Worm (Caenorhabditis elegans) whole organism, L1 larva: ENCODE results near the gene ZC21.6.

Experiments
- C16A3.4 ChIP-seq: fragments of 150-350 bp; optimal IDR thresholded peaks from 2 replicates; lab custom pipeline; 2014; ENCODE audit warnings: missing biosample characterization, missing genetic modification characterization
- C34B4.2 ChIP-seq: sonication (generic microtip); optimal IDR thresholded peaks from 2 replicates; lab custom pipeline; 2017; ENCODE audit warnings: mild to moderate bottlenecking, missing genetic modification characterization, missing compliant biosample characterization
- ceh-88 ChIP-seq: fragments of 200-800 bp; sonication (Bioruptor generic); IDR thresholded peaks from 2 replicates; pipeline ENCODE4 v1.3.6; 2022; ENCODE audit warnings: missing genetic modification characterization, missing compliant biosample characterization
- ces-1 ChIP-seq: fragments of 150-350 bp; optimal IDR thresholded peaks from 2 replicates; lab custom pipeline; 2014; ENCODE audit warnings: missing biosample characterization, missing genetic modification reagents, missing genetic modification characterization
- dpl-1 ChIP-seq, 3 experiments: fragments of 150-350 bp in 2 of 3; sonication (generic microtip) in 1 of 3; optimal IDR thresholded peaks; 2 replicates each; lab custom pipeline; 2014 to 2017; ENCODE audit warnings: missing biosample characterization in 3 of 3, missing genetic modification characterization in 3 of 3, missing genetic modification reagents in 3 of 3
- efl-1 ChIP-seq, 4 experiments: fragments of 150-350 bp; optimal IDR thresholded peaks in 3 of 4; peaks in 1 of 4; 1 replicate in 1 of 4; 2 replicates in 3 of 4; lab custom pipeline; 2014; ENCODE audit warnings: missing biosample characterization in 2 of 4, missing genetic modification characterization in 2 of 4, missing genetic modification reagents in 2 of 4
- elt-2 ChIP-seq: sonication (generic microtip); optimal IDR thresholded peaks from 2 replicates; lab custom pipeline; 2016; ENCODE audit warnings: missing genetic modification characterization, mild to moderate bottlenecking, inconsistent platforms, missing compliant biosample characterization, missing genetic modification reagents
- ets-5 ChIP-seq: fragments of 200-800 bp; sonication (Bioruptor generic); IDR thresholded peaks from 2 replicates; pipeline ENCODE4 v1.3.6; 2022; ENCODE audit warnings: missing genetic modification characterization, missing compliant biosample characterization
- fkh-10 ChIP-seq: sonication (generic microtip); optimal IDR thresholded peaks from 2 replicates; lab custom pipeline; 2017; ENCODE audit warnings: missing biosample characterization, missing genetic modification reagents, missing genetic modification characterization
- fkh-4 ChIP-seq: sonication (generic microtip); optimal IDR thresholded peaks from 2 replicates; lab custom pipeline; 2016; ENCODE audit warnings: missing compliant biosample characterization, missing genetic modification characterization, borderline replicate concordance
- hpl-2 ChIP-seq: fragments of 150-350 bp; optimal IDR thresholded peaks from 2 replicates; lab custom pipeline; 2014; ENCODE audit warnings: missing biosample characterization, missing genetic modification reagents, missing genetic modification characterization
- lin-14 ChIP-seq: fragments of 200-800 bp; sonication (Bioruptor generic); optimal IDR thresholded peaks from 2 replicates; lab custom pipeline; 2018; ENCODE audit warnings: mild to moderate bottlenecking, missing genetic modification characterization, moderate library complexity, missing compliant biosample characterization
- lin-35 ChIP-seq, 2 experiments: fragments of 150-350 bp; optimal IDR thresholded peaks; 2 replicates each; lab custom pipeline; 2014; ENCODE audit warnings: missing biosample characterization in 2 of 2, missing genetic modification characterization in 2 of 2, missing genetic modification reagents in 2 of 2
- lin-39 ChIP-seq: fragments of 150-350 bp; optimal IDR thresholded peaks from 2 replicates; lab custom pipeline; 2014; ENCODE audit warnings: missing biosample characterization, missing genetic modification reagents, missing genetic modification characterization
- lsy-2 ChIP-seq, 2 experiments: fragments of 150-350 bp; optimal IDR thresholded peaks; 2 replicates each; lab custom pipeline; 2014; ENCODE audit warnings: missing biosample characterization in 2 of 2, missing genetic modification characterization in 2 of 2
- mdl-1 ChIP-seq, 2 experiments: fragments of 150-350 bp; optimal IDR thresholded peaks; 2 replicates each; lab custom pipeline; 2014 to 2017; ENCODE audit warnings: missing biosample characterization in 2 of 2, missing genetic modification characterization in 2 of 2, inconsistent platforms in 1 of 2
- mep-1 ChIP-seq: fragments of 150-350 bp; optimal IDR thresholded peaks from 2 replicates; lab custom pipeline; 2014; ENCODE audit warnings: missing biosample characterization, missing genetic modification characterization
- nhr-20 ChIP-seq: sonication (generic microtip); optimal IDR thresholded peaks from 2 replicates; lab custom pipeline; 2016; ENCODE audit warnings: mild to moderate bottlenecking, missing genetic modification characterization, missing compliant biosample characterization
- nhr-28 ChIP-seq: fragments of 150-350 bp; optimal IDR thresholded peaks from 2 replicates; lab custom pipeline; 2014; ENCODE audit warnings: missing biosample characterization, missing genetic modification characterization
- nhr-47 ChIP-seq: sonication (generic microtip); optimal IDR thresholded peaks from 2 replicates; lab custom pipeline; 2016; ENCODE audit warnings: mild to moderate bottlenecking, missing genetic modification characterization, moderate library complexity, missing compliant biosample characterization
- nhr-77 ChIP-seq: fragments of 150-350 bp; optimal IDR thresholded peaks from 2 replicates; lab custom pipeline; 2014; ENCODE audit warnings: missing biosample characterization, missing genetic modification characterization
- nhr-84 ChIP-seq: sonication (generic microtip); optimal IDR thresholded peaks from 2 replicates; lab custom pipeline; 2017; ENCODE audit warnings: missing biosample characterization, missing genetic modification characterization
- snu-23 ChIP-seq: sonication (generic microtip); optimal IDR thresholded peaks from 2 replicates; lab custom pipeline; 2016; ENCODE audit warnings: missing genetic modification characterization, missing compliant biosample characterization
- sptf-1 ChIP-seq: fragments of 150-350 bp; optimal IDR thresholded peaks from 2 replicates; lab custom pipeline; 2014; ENCODE audit warnings: missing biosample characterization, missing genetic modification characterization
- tbx-2 ChIP-seq: sonication (generic microtip); optimal IDR thresholded peaks from 2 replicates; lab custom pipeline; 2016; ENCODE audit warnings: missing genetic modification characterization, missing compliant biosample characterization
- unc-30 ChIP-seq: sonication (generic microtip); optimal IDR thresholded peaks from 2 replicates; lab custom pipeline; 2017; ENCODE audit warnings: missing biosample characterization, missing genetic modification characterization
- vab-15 ChIP-seq: sonication (generic microtip); optimal IDR thresholded peaks from 2 replicates; lab custom pipeline; 2017; ENCODE audit warnings: missing genotype, mild to moderate bottlenecking, missing genetic modification characterization, missing compliant biosample characterization
- zag-1 ChIP-seq: fragments of 150-350 bp; optimal IDR thresholded peaks from 2 replicates; lab custom pipeline; 2014; ENCODE audit warnings: missing biosample characterization, missing genetic modification characterization
- ztf-11 ChIP-seq, 2 experiments: sonication (generic microtip); optimal IDR thresholded peaks; 2 replicates each; lab custom pipeline; 2016 to 2017; ENCODE audit warnings: missing genetic modification characterization in 2 of 2, missing biosample characterization in 1 of 2, missing compliant biosample characterization in 1 of 2

Gene ZC21.6

DNA sequence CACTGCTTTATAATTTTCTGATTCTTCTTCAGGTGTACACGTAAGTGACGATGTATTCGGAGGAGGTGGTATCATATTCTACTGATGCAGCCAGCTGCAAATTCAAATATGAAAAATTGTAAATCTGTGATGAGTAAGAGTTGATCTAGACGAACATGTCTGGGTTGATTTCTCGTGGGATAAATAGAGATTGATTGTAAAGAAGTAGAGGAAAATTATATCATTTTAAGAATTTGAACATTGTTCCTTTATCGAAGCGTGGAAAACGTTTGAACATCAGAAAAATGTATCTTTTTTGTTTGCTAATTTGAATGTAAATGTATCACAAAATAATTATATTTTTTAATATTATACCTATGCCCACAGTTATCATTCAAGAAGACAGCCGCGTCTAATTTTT lies at the start of gene ZC21.6:
TSS of gene ZC21.6 (minus strand) at position 101 of the 400 bp plus-strand sequence.
- TF ChIP-seq unc-30 (tag; lab: Kevin White, UChicago) (no peak), dpl-1 (GFP tag; optimal IDR thresholded peaks at IDR 0.05; lab: Kevin White, UChicago) (no peak), ets-5 (GFP tag; lab: Robert Waterston, UW) (no peak)

DNA sequence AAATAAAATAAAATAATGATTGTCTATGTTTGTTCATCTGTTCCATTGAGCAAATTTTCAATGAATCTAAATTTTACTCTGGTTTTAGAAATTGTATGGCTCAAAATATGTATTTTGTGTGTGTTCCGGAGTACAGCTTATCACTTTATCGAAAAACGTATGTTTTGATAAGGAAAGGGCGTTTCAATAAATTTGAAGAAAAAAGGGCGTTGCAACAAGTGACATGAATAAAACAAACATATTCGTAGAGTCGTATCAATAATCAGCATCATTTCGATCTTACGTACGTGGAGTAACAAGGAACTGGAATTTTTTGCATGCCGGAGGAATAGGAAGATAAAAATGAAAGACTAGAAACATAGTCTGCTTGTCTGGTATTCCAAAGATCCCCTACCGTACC lies 48.7 kb upstream of the ZC21.6 start:
- no peak for TF ChIP-seq lsy-2 (tag; optimal IDR thresholded peaks at IDR 0.05; lab: Kevin White, UChicago)
- TF ChIP-seq lin-14: peak; percentile 7
- peak; percentile 75 for TF ChIP-seq elt-2 (tag; lab: Kevin White, UChicago)

DNA sequence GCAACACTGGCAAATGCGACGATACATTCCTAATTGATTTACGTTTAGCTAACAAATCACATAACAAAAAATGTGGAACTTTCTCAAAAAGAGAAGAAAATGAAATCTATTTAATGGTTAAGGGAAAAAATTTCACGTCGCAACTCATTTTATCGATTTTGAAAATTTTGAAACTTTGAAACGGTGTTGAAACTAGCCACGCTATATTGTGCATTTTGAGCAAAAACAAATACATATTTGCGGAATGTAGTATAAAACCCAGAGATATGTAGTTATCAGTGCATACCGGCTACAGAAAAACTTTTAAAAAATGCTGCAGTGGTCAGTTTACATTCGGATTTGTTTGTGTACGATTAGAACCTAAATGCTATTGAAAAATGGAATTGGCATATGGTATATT lies 48.2 kb upstream of the ZC21.6 start, which contains the start of gene C06E1.7:
TSS of gene C06E1.7 (minus strand) at position 101 of the 400 bp plus-strand sequence.
- TF ChIP-seq elt-2 (tag; lab: Kevin White, UChicago) (no peak), nhr-47 (tag; lab: Kevin White, UChicago) (no peak), C34B4.2 (tag; lab: Kevin White, UChicago) (no peak), mdl-1 (tag; optimal IDR thresholded peaks at IDR 0.05; lab: Kevin White, UChicago) (no peak), lin-39 (tag; lab: Kevin White, UChicago) (no peak), snu-23 (GFP tag; lab: Kevin White, UChicago) (no peak), tbx-2 (tag; lab: Kevin White, UChicago) (no peak)

DNA sequence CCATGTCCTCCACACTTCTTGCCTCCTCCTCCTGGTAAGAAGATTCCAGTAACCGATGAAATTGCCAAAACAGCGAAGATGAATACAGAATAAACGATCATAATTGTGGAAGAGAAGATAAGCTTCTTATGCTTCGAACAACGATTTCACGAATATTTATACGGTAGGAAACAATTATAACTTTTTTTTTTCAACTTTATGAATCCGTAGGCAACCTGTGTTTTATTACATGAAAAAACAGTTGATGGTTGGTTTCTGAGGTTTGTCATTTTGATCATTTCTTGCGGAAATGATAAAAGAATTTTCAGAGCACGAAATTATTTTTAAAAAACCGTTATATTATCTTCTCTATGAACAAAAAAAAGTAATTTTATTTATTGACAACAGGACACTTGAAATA lies 45.5 kb upstream of the ZC21.6 start, which contains the start of gene fipr-16:
TSS of gene fipr-16 (minus strand) at position 101 of the 400 bp plus-strand sequence.
- TF ChIP-seq unc-30 (tag; lab: Kevin White, UChicago): no peak
- no peak for TF ChIP-seq ztf-11 (tag; optimal IDR thresholded peaks at IDR 0.05; lab: Kevin White, UChicago)
- TF ChIP-seq ceh-88 (GFP tag; lab: Robert Waterston, UW): no peak

DNA sequence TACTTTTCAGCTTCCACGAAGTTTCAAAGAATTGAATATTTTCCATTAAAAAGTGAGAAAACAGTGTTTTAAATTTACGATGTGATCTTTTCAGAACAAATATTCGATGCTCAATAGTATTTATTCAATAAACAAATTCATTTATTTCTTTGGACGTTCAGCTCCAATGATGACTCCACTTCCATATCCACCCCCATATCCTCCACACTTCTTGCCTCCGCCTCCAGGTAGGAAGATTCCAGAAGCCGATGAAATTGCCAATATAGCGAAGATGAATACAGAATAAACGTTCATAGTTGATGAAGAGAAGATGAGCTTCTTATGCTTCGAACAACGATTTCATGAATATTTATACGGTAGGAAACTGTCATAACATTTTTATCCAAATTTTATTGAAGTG lies 43.8 kb upstream of the ZC21.6 start, which contains the start of gene fip-3:
TSS of gene fip-3 (minus strand) at position 294 of the 400 bp plus-strand sequence.
- TF ChIP-seq nhr-28 (tag; lab: Kevin White, UChicago) (no peak), nhr-20 (tag; lab: Kevin White, UChicago) (no peak), lin-35 (GFP tag; optimal IDR thresholded peaks at IDR 0.05; lab: Kevin White, UChicago) (no peak), C16A3.4 (tag; lab: Kevin White, UChicago) (no peak), vab-15 (no peak), zag-1 (tag; lab: Kevin White, UChicago) (no peak), hpl-2 (GFP tag; lab: Kevin White, UChicago) (no peak), fkh-4 (no peak), lin-39 (tag; lab: Kevin White, UChicago) (no peak), nhr-84 (tag; lab: Kevin White, UChicago) (no peak), nhr-77 (tag; lab: Kevin White, UChicago) (no peak)

DNA sequence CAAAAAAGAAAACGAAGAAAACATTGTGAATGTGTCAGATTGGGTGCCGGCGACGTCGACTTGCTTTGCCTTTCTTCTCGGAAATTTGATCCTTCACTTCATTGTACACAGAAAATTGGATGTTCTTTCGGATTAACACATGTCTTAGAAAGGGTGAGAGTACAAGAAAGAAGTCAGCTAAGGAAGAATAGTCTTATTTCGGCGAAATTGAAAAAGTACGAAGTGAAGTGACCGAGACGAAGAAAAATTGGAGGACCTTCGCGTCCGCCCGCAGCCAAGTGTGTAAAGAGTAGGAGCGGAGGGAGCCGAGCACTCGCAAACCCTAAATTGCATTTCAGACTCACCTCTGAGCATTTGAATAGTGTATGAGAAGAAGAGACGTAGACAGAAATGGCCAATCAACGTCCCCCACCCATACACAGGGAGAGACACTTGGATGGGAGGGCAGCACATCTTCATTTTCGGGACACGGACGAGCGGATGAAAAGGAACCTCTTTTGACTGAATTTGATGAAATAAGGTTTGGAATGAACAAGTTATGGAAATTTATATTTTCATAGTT lies 43.3 kb upstream of the ZC21.6 start, which contains the start of gene glr-1:
TSS of gene glr-1 (minus strand) at position 51 of the 562 bp plus-strand sequence.
- TF ChIP-seq lin-14 (peak; percentile 64), efl-1 (optimal IDR thresholded peaks at IDR 0.05; lab: Kevin White, UChicago) (no peak), efl-1 (GFP tag; optimal IDR thresholded peaks at IDR 0.05 in 1 of 2; lab: Kevin White, UChicago) (peak in 1 of 2 experiments; percentile 43), fkh-10 (GFP tag; lab: Kevin White, UChicago) (peak; percentile 74), ces-1 (GFP tag; lab: Kevin White, UChicago) (peak; percentile 71), sptf-1 (no peak), mep-1 (no peak)
